Worm (Caenorhabditis elegans): ENCODE measurements around the gene zim-3.

ce11 chrIV:10554947-10555346 lies 3.6 kb upstream of the zim-3 start, which contains the start of gene zim-2:
- no peak for TF ChIP-seq nhr-232 (tag; optimal IDR thresholded peaks at IDR 0.05)
- no peak for TF ChIP-seq ama-1 (optimal IDR thresholded peaks at IDR 0.05)
- TF ChIP-seq mec-3 (tag; optimal IDR thresholded peaks at IDR 0.05; ENCODE audit: borderline replicate concordance): no peak
- TF ChIP-seq fkh-10 (GFP tag; optimal IDR thresholded peaks at IDR 0.05): no peak
- no peak for TF ChIP-seq npax-4 (tag; optimal IDR thresholded peaks at IDR 0.05)
- no peak for TF ChIP-seq rnt-1 (tag; optimal IDR thresholded peaks at IDR 0.05)
- no peak for TF ChIP-seq elt-2 (tag; optimal IDR thresholded peaks at IDR 0.05)
- TF ChIP-seq odd-2 (tag; optimal IDR thresholded peaks at IDR 0.05): no peak
- TF ChIP-seq zip-5 (tag; optimal IDR thresholded peaks at IDR 0.05): no peak
- no peak for TF ChIP-seq pqm-1 (tag; optimal IDR thresholded peaks at IDR 0.05)
- no peak for TF ChIP-seq K02D7.2 (tag; optimal IDR thresholded peaks at IDR 0.05)
